Fruit fly (Drosophila melanogaster) whole organism, embryonic: Measurements from ENCODE around the gene CG14971.

Source experiments
- Atf6 ChIP-seq: fragments of 200-800 bp; sonication (Bioruptor generic); IDR thresholded peaks from 2 replicates; pipeline ENCODE4 v1.3.6; 2022; ENCODE audit warnings: missing biosample characterization, missing genetic modification characterization
- Bgb ChIP-seq: fragments of 200-800 bp; sonication (Bioruptor generic); IDR thresholded peaks from 2 replicates; pipeline ENCODE4 v1.3.6; 2022; ENCODE audit warnings: missing biosample characterization, missing genetic modification characterization; ENCODE audit not compliant: partially characterized antibody
- CG10959 ChIP-seq: fragments of 200-800 bp; sonication (Bioruptor generic); IDR thresholded peaks from 2 replicates; pipeline ENCODE4 v1.3.6; 2022; ENCODE audit warnings: missing biosample characterization, missing genetic modification characterization
- CG11093 ChIP-seq: fragments of 200-800 bp; sonication (Bioruptor generic); IDR thresholded peaks from 3 replicates; pipeline ENCODE4 v1.3.6; 2022; ENCODE audit warnings: missing biosample characterization, missing genetic modification characterization
- CG12219 ChIP-seq: fragments of 200-800 bp; sonication (Bioruptor generic); optimal IDR thresholded peaks from 3 replicates; lab custom pipeline; 2018; ENCODE audit warnings: missing biosample characterization, mild to moderate bottlenecking, missing genetic modification characterization
- CG12236 ChIP-seq: fragments of 200-800 bp; sonication (Bioruptor generic); optimal IDR thresholded peaks from 2 replicates; lab custom pipeline; 2016; ENCODE audit warnings: missing biosample characterization, missing genetic modification characterization
- CG12299 ChIP-seq: fragments of 200-800 bp; sonication (Bioruptor generic); optimal IDR thresholded peaks from 2 replicates; lab custom pipeline; 2018; ENCODE audit warnings: missing biosample characterization, mild to moderate bottlenecking, missing genetic modification characterization
- CG12942 ChIP-seq: fragments of 200-800 bp; sonication (Bioruptor generic); optimal IDR thresholded peaks from 3 replicates; lab custom pipeline; 2016; ENCODE audit warnings: missing biosample characterization, missing genetic modification characterization
- CG13775 ChIP-seq: fragments of 200-800 bp; sonication (Bioruptor generic); optimal IDR thresholded peaks from 3 replicates; lab custom pipeline; 2017; ENCODE audit warnings: missing biosample characterization, mild to moderate bottlenecking, missing genetic modification characterization
- CG14965 ChIP-seq: fragments of 200-800 bp; sonication (Bioruptor generic); optimal IDR thresholded peaks from 2 replicates; lab custom pipeline; 2016; ENCODE audit warnings: missing biosample characterization, missing genetic modification characterization, borderline replicate concordance
- CG17328 ChIP-seq: fragments of 200-800 bp; sonication (Bioruptor generic); IDR thresholded peaks from 2 replicates; pipeline ENCODE4 v1.3.6; 2022; ENCODE audit warnings: missing biosample characterization, missing genetic modification characterization
- CG17612 ChIP-seq: fragments of 200-800 bp; sonication (Bioruptor generic); IDR thresholded peaks from 2 replicates; pipeline ENCODE4 v1.3.6; 2022; ENCODE audit warnings: missing biosample characterization, missing genetic modification characterization
- CG2202 ChIP-seq: fragments of 200-800 bp; sonication (Bioruptor generic); optimal IDR thresholded peaks from 2 replicates; lab custom pipeline; 2018; ENCODE audit warnings: missing biosample characterization, mild to moderate bottlenecking, missing genetic modification characterization
- CG30431 ChIP-seq: fragments of 200-800 bp; sonication (Bioruptor generic); optimal IDR thresholded peaks from 2 replicates; lab custom pipeline; 2017; ENCODE audit warnings: missing biosample characterization, missing genetic modification characterization
- CG34224 ChIP-seq: fragments of 200-800 bp; sonication (Bioruptor generic); IDR thresholded peaks from 3 replicates; pipeline ENCODE4 v1.3.6; 2022; ENCODE audit warnings: missing biosample characterization, missing genetic modification characterization; ENCODE audit not compliant: partially characterized antibody
- CG4328 ChIP-seq: fragments of 200-800 bp; sonication (Bioruptor generic); optimal IDR thresholded peaks from 3 replicates; lab custom pipeline; 2017; ENCODE audit warnings: missing biosample characterization, missing genetic modification reagents, missing genetic modification characterization
- CG7271 ChIP-seq: fragments of 200-800 bp; sonication (Bioruptor generic); optimal IDR thresholded peaks from 2 replicates; lab custom pipeline; 2018; ENCODE audit warnings: missing biosample characterization, mild to moderate bottlenecking, missing genetic modification characterization, moderate library complexity
- CG7357 ChIP-seq: fragments of 200-800 bp; sonication (Bioruptor generic); IDR thresholded peaks from 3 replicates; pipeline ENCODE4 v1.3.6; 2022; ENCODE audit warnings: missing biosample characterization, missing genetic modification characterization
- CG7372 ChIP-seq: fragments of 200-800 bp; sonication (Bioruptor generic); IDR thresholded peaks from 2 replicates; pipeline ENCODE4 v1.3.6; 2022; ENCODE audit warnings: missing biosample characterization, missing genetic modification characterization
- CG7963 ChIP-seq: fragments of 200-800 bp; sonication (Bioruptor generic); IDR thresholded peaks from 3 replicates; pipeline ENCODE4 v1.3.6; 2022; ENCODE audit warnings: missing biosample characterization, missing genetic modification characterization; ENCODE audit not compliant: partially characterized antibody
- CG9437 ChIP-seq: fragments of 200-800 bp; sonication (Bioruptor generic); optimal IDR thresholded peaks from 2 replicates; lab custom pipeline; 2018; ENCODE audit warnings: missing biosample characterization, mild to moderate bottlenecking, missing genetic modification characterization
- Dfd ChIP-seq, 2 experiments: fragments of >200 bp; optimal IDR thresholded peaks; 2 replicates each; lab custom pipeline; 2017; ENCODE audit warnings: missing biosample characterization in 2 of 2, missing genetic modification characterization in 2 of 2
- Eip74EF ChIP-seq, 2 experiments: fragments of 200-800 bp in 1 of 2; fragments of >200 bp in 1 of 2; sonication (Bioruptor generic) in 1 of 2; optimal IDR thresholded peaks; 2 replicates each; lab custom pipeline; 2017 to 2019; ENCODE audit warnings: missing biosample characterization in 2 of 2, missing genetic modification characterization in 2 of 2, mild to moderate bottlenecking in 1 of 2, moderate library complexity in 1 of 2
- Elba2 ChIP-seq: fragments of 200-800 bp; sonication (Bioruptor generic); optimal IDR thresholded peaks from 3 replicates; lab custom pipeline; 2016; ENCODE audit warnings: missing biosample characterization, missing genetic modification characterization
- HLH3B ChIP-seq: fragments of 200-800 bp; sonication (Bioruptor generic); IDR thresholded peaks from 2 replicates; pipeline ENCODE4 v1.3.6; 2022; ENCODE audit warnings: missing biosample characterization, missing genetic modification characterization
- PHDP ChIP-seq: fragments of 200-800 bp; sonication (Bioruptor generic); optimal IDR thresholded peaks from 3 replicates; lab custom pipeline; 2018; ENCODE audit warnings: missing biosample characterization, mild to moderate bottlenecking, missing genetic modification characterization, moderate library complexity
- Ptx1 ChIP-seq: fragments of 200-800 bp; sonication (Bioruptor generic); IDR thresholded peaks from 2 replicates; pipeline ENCODE4 v1.3.6; 2022; ENCODE audit warnings: missing biosample characterization, missing genetic modification characterization
- Sry-β ChIP-seq: fragments of 200-800 bp; sonication (Bioruptor generic); optimal IDR thresholded peaks from 2 replicates; lab custom pipeline; 2018; ENCODE audit warnings: missing biosample characterization, mild to moderate bottlenecking, missing genetic modification characterization, moderate library complexity
- chn ChIP-seq: fragments of 200-800 bp; sonication (Bioruptor generic); optimal IDR thresholded peaks from 2 replicates; lab custom pipeline; 2016; ENCODE audit warnings: missing biosample characterization, missing genetic modification characterization
- crc ChIP-seq: fragments of 200-800 bp; sonication (Bioruptor generic); optimal IDR thresholded peaks from 2 replicates; lab custom pipeline; 2016; ENCODE audit warnings: missing biosample characterization, missing genetic modification characterization
- dati ChIP-seq: fragments of 200-800 bp; sonication (Bioruptor generic); IDR thresholded peaks from 2 replicates; pipeline ENCODE4 v1.3.6; 2022; ENCODE audit warnings: missing biosample characterization, missing genetic modification characterization
- ems ChIP-seq: fragments of 200-800 bp; sonication (Bioruptor generic); optimal IDR thresholded peaks from 3 replicates; lab custom pipeline; 2016; ENCODE audit warnings: missing biosample characterization, missing genetic modification characterization
- fu2 ChIP-seq: fragments of 200-800 bp; sonication (Bioruptor generic); optimal IDR thresholded peaks from 2 replicates; lab custom pipeline; 2016; ENCODE audit warnings: missing biosample characterization, missing genetic modification characterization
- gsb ChIP-seq: fragments of 200-800 bp; sonication (Bioruptor generic); IDR thresholded peaks from 2 replicates; pipeline ENCODE4 v1.3.6; 2022; ENCODE audit warnings: missing biosample characterization, missing genetic modification characterization
- gsb-n ChIP-seq: fragments of 200-800 bp; sonication (Bioruptor generic); optimal IDR thresholded peaks from 3 replicates; lab custom pipeline; 2018; ENCODE audit warnings: missing biosample characterization, mild to moderate bottlenecking, missing genetic modification characterization
- gt ChIP-seq: fragments of 200-800 bp; sonication (Bioruptor generic); IDR thresholded peaks from 2 replicates; pipeline ENCODE4 v1.3.6; 2022; ENCODE audit warnings: missing biosample characterization, missing genetic modification characterization
- h ChIP-seq: fragments of >200 bp; optimal IDR thresholded peaks from 2 replicates; lab custom pipeline; 2017
- jing ChIP-seq: fragments of 200-800 bp; sonication (Bioruptor generic); optimal IDR thresholded peaks from 2 replicates; lab custom pipeline; 2018; ENCODE audit warnings: missing biosample characterization, mild to moderate bottlenecking, missing genetic modification characterization
- nau ChIP-seq: fragments of 200-800 bp; sonication (Bioruptor generic); optimal IDR thresholded peaks from 3 replicates; lab custom pipeline; 2017; ENCODE audit warnings: missing biosample characterization, mild to moderate bottlenecking, missing genetic modification characterization, missing genetic modification reagents
- pb ChIP-seq: fragments of 200-800 bp; sonication (Bioruptor generic); optimal IDR thresholded peaks from 3 replicates; lab custom pipeline; 2016; ENCODE audit warnings: missing biosample characterization, missing genetic modification characterization
- peb ChIP-seq: fragments of 200-800 bp; sonication (Bioruptor generic); IDR thresholded peaks from 2 replicates; pipeline ENCODE4 v1.3.6; 2022; ENCODE audit warnings: missing biosample characterization, missing genetic modification characterization
- pfk ChIP-seq: fragments of 200-800 bp; sonication (Bioruptor generic); optimal IDR thresholded peaks from 2 replicates; lab custom pipeline; 2018; ENCODE audit warnings: missing biosample characterization, mild to moderate bottlenecking, missing genetic modification characterization, moderate library complexity
- run ChIP-seq: fragments of 200-800 bp; sonication (Bioruptor generic); optimal IDR thresholded peaks from 3 replicates; lab custom pipeline; 2018; ENCODE audit warnings: missing biosample characterization, mild to moderate bottlenecking, missing genetic modification characterization
- sc ChIP-seq, 3 experiments: fragments of >200 bp in 2 of 3; fragments of 200-800 bp in 1 of 3; sonication (Bioruptor generic) in 1 of 3; optimal IDR thresholded peaks; 2 replicates in 2 of 3; 3 replicates in 1 of 3; lab custom pipeline; 2017; ENCODE audit warnings: mild to moderate bottlenecking in 1 of 3, missing biosample characterization in 1 of 3, missing genetic modification characterization in 1 of 3, missing genetic modification reagents in 1 of 3
- scrt ChIP-seq: fragments of 200-800 bp; sonication (Bioruptor generic); optimal IDR thresholded peaks from 2 replicates; lab custom pipeline; 2018; ENCODE audit warnings: missing biosample characterization, mild to moderate bottlenecking, missing genetic modification characterization, moderate library complexity
- sim ChIP-seq: fragments of 200-800 bp; sonication (Bioruptor generic); IDR thresholded peaks from 2 replicates; pipeline ENCODE4 v1.3.6; 2022; ENCODE audit warnings: missing biosample characterization, missing genetic modification characterization
- sna ChIP-seq: fragments of 200-800 bp; sonication (Bioruptor generic); IDR thresholded peaks from 2 replicates; pipeline ENCODE4 v1.3.6; 2022; ENCODE audit warnings: missing biosample characterization, missing genetic modification characterization; ENCODE audit not compliant: partially characterized antibody
- tgo ChIP-seq: fragments of 200-800 bp; sonication (Bioruptor generic); IDR thresholded peaks from 3 replicates; pipeline ENCODE4 v1.3.6; 2022; ENCODE audit warnings: missing biosample characterization, missing genetic modification characterization
- tup ChIP-seq: fragments of 200-800 bp; sonication (Bioruptor generic); optimal IDR thresholded peaks from 2 replicates; lab custom pipeline; 2016; ENCODE audit warnings: missing biosample characterization, mild to moderate bottlenecking, missing genetic modification characterization, moderate library complexity

The CG14971 gene

dm6 chr3L:3436838-3437663 is 34.1 kb downstream of the CG14971 start (continued):
- TF ChIP-seq sc (optimal IDR thresholded peaks at IDR 0.05; lab: Kevin White, UChicago) = no peak
- TF ChIP-seq sc (GFP tag; optimal IDR thresholded peaks at IDR 0.05; lab: Kevin White, UChicago) = no peak
- no peak for TF ChIP-seq CG7271
- TF ChIP-seq CG17328 (GFP tag; lab: Robert Waterston, UW) = no peak
- no peak for TF ChIP-seq sim
- TF ChIP-seq CG17612 = no peak
- TF ChIP-seq pb = no peak
- TF ChIP-seq PHDP = peak; percentile 74
- TF ChIP-seq ems (GFP tag; lab: Kevin White, UChicago) = no peak
- peak; percentile 39 for TF ChIP-seq gsb (GFP tag; lab: Robert Waterston, UW)
- TF ChIP-seq CG7372 = no peak
- peak; percentile 38; the same call in 1 of the 3 replicates for TF ChIP-seq CG7357 (GFP tag; lab: Robert Waterston, UW)
- TF ChIP-seq tgo (GFP tag; lab: Robert Waterston, UW) = peak; percentile 66; the same call in 2 of the 3 replicates
- TF ChIP-seq Atf6 (GFP tag; lab: Robert Waterston, UW) = peak; percentile 58; the same call in 1 of the 2 replicates
- TF ChIP-seq tup = no peak
- no peak for TF ChIP-seq chn (GFP tag; lab: Kevin White, UChicago)
- no peak for TF ChIP-seq sna (GFP tag; lab: Robert Waterston, UW)
- no peak for TF ChIP-seq CG11093
- TF ChIP-seq jing (GFP tag; lab: Kevin White, UChicago) = no peak
- TF ChIP-seq gsb-n = peak; percentile 19
- TF ChIP-seq CG7963 = no peak
- no peak for TF ChIP-seq CG14965
- TF ChIP-seq CG34224 (GFP tag; lab: Robert Waterston, UW) = no peak
- no peak for TF ChIP-seq Sry-β (GFP tag; lab: Kevin White, UChicago)
- no peak for TF ChIP-seq CG10959 (GFP tag; lab: Robert Waterston, UW)
- TF ChIP-seq CG13775 = peak; percentile 37
- no peak for TF ChIP-seq Dfd (GFP tag; optimal IDR thresholded peaks at IDR 0.05; lab: Kevin White, UChicago)
- no peak for TF ChIP-seq gt (GFP tag; lab: Robert Waterston, UW)
- TF ChIP-seq pfk = no peak
- no peak for TF ChIP-seq h (lab: Kevin White, UChicago)
- peak; percentile 39 for TF ChIP-seq CG9437 (GFP tag; lab: Kevin White, UChicago)
- no peak for TF ChIP-seq nau (GFP tag; lab: Kevin White, UChicago)
- no peak for TF ChIP-seq CG12299 (tag; lab: Kevin White, UChicago)
- no peak for TF ChIP-seq CG12219 (GFP tag; lab: Kevin White, UChicago)
- TF ChIP-seq CG12236 (GFP tag; lab: Kevin White, UChicago) = no peak
- no peak for TF ChIP-seq peb (GFP tag; lab: Robert Waterston, UW)
- peak; percentile 7 for TF ChIP-seq run (tag; lab: Kevin White, UChicago)
- TF ChIP-seq Elba2 (GFP tag; lab: Kevin White, UChicago) = no peak
- no peak for TF ChIP-seq CG4328 (GFP tag; lab: Kevin White, UChicago)
- TF ChIP-seq Ptx1 = peak; percentile 74
- TF ChIP-seq fu2 = no peak
- TF ChIP-seq CG12942 (GFP tag; lab: Kevin White, UChicago) = no peak
- TF ChIP-seq crc (GFP tag; lab: Kevin White, UChicago) = no peak
- no peak for TF ChIP-seq Bgb
- TF ChIP-seq Eip74EF (GFP tag; optimal IDR thresholded peaks at IDR 0.05; lab: Kevin White, UChicago) = no peak
- TF ChIP-seq scrt = peak; percentile 7
- TF ChIP-seq CG2202 (tag; lab: Kevin White, UChicago) = no peak
- TF ChIP-seq HLH3B (GFP tag; lab: Robert Waterston, UW) = peak; percentile 29; the same call in 1 of the 2 replicates
- no peak for TF ChIP-seq CG30431
- no peak for TF ChIP-seq dati (GFP tag; lab: Robert Waterston, UW)
